Worm (Caenorhabditis elegans) whole organism, mixed stage, embryonic: Measurements from ENCODE around the gene F11C1.9.

ENCODE experiments used
- M03D4.4 ChIP-seq: sonication (generic microtip); optimal IDR thresholded peaks from 2 replicates; lab custom pipeline; 2017; ENCODE audit warnings: mild to moderate bottlenecking, missing genetic modification characterization, missing compliant biosample characterization
- bed-3 ChIP-seq: fragments of 200-800 bp; sonication (Bioruptor generic); optimal IDR thresholded peaks from 3 replicates; lab custom pipeline; 2018; ENCODE audit warnings: mild to moderate bottlenecking, missing genetic modification characterization, moderate library complexity, missing compliant biosample characterization
- ceh-39 ChIP-seq: fragments of 150-350 bp; optimal IDR thresholded peaks from 2 replicates; lab custom pipeline; 2014; ENCODE audit warnings: missing biosample characterization, missing genetic modification characterization
- ceh-43 ChIP-seq: fragments of 200-800 bp; sonication (Bioruptor generic); optimal IDR thresholded peaks from 2 replicates; lab custom pipeline; 2018; ENCODE audit warnings: mild to moderate bottlenecking, missing genetic modification characterization, moderate library complexity, missing compliant biosample characterization
- ceh-83 ChIP-seq: fragments of 200-800 bp; sonication (Bioruptor generic); optimal IDR thresholded peaks from 2 replicates; lab custom pipeline; 2018; ENCODE audit warnings: mild to moderate bottlenecking, missing genetic modification characterization, missing compliant biosample characterization
- drap-1 ChIP-seq: fragments of 200-800 bp; sonication (Bioruptor generic); optimal IDR thresholded peaks from 3 replicates; lab custom pipeline; 2018; ENCODE audit warnings: mild to moderate bottlenecking, missing genetic modification characterization, missing compliant biosample characterization
- elt-1 ChIP-seq: sonication (generic microtip); optimal IDR thresholded peaks from 2 replicates; lab custom pipeline; 2017; ENCODE audit warnings: missing genetic modification characterization, mild to moderate bottlenecking, missing compliant biosample characterization, antibody characterized with exemption, moderate library complexity, borderline replicate concordance; ENCODE audit not compliant: insufficient read depth
- elt-3 ChIP-seq: fragments of 150-350 bp; optimal IDR thresholded peaks from 2 replicates; lab custom pipeline; 2014; ENCODE audit warnings: missing biosample characterization, missing genetic modification characterization
- flh-1 ChIP-seq: fragments of 200-800 bp; sonication (Bioruptor generic); optimal IDR thresholded peaks from 2 replicates; lab custom pipeline; 2018; ENCODE audit warnings: mild to moderate bottlenecking, missing genetic modification characterization, moderate library complexity, missing compliant biosample characterization
- ham-2 ChIP-seq: fragments of 200-800 bp; sonication (Bioruptor generic); optimal IDR thresholded peaks from 2 replicates; lab custom pipeline; 2018; ENCODE audit warnings: mild to moderate bottlenecking, missing genetic modification characterization, missing compliant biosample characterization
- hlh-1 ChIP-seq: fragments of 150-350 bp; optimal IDR thresholded peaks from 2 replicates; lab custom pipeline; 2014; ENCODE audit warnings: missing biosample characterization, missing genetic modification reagents, missing genetic modification characterization
- lin-13 ChIP-seq: fragments of 150-350 bp; optimal IDR thresholded peaks from 2 replicates; lab custom pipeline; 2014; ENCODE audit warnings: missing biosample characterization, missing genetic modification characterization
- lin-32 ChIP-seq: fragments of 200-800 bp; sonication (Bioruptor generic); optimal IDR thresholded peaks from 2 replicates; lab custom pipeline; 2018; ENCODE audit warnings: mild to moderate bottlenecking, missing genetic modification characterization, missing compliant biosample characterization
- lsy-2 ChIP-seq: fragments of 150-350 bp; optimal IDR thresholded peaks from 2 replicates; lab custom pipeline; 2014; ENCODE audit warnings: missing biosample characterization, missing genetic modification characterization
- mab-5 ChIP-seq: fragments of 150-350 bp; optimal IDR thresholded peaks from 2 replicates; lab custom pipeline; 2014; ENCODE audit warnings: missing biosample characterization, missing genetic modification characterization
- mep-1 ChIP-seq: fragments of 150-350 bp; optimal IDR thresholded peaks from 2 replicates; lab custom pipeline; 2017; ENCODE audit warnings: missing biosample characterization, missing genetic modification reagents, missing genetic modification characterization, inconsistent platforms
- mls-2 ChIP-seq: sonication (generic microtip); optimal IDR thresholded peaks from 2 replicates; lab custom pipeline; 2016; ENCODE audit warnings: mild to moderate bottlenecking, missing genetic modification characterization, moderate library complexity, missing compliant biosample characterization
- nhr-12 ChIP-seq: fragments of 150-350 bp; optimal IDR thresholded peaks from 2 replicates; lab custom pipeline; 2014; ENCODE audit warnings: missing biosample characterization, missing genetic modification characterization
- nhr-2 ChIP-seq: fragments of 150-350 bp; optimal IDR thresholded peaks from 2 replicates; lab custom pipeline; 2014; ENCODE audit warnings: missing biosample characterization, missing genetic modification characterization
- nhr-237 ChIP-seq: fragments of 150-350 bp; optimal IDR thresholded peaks from 2 replicates; lab custom pipeline; 2014; ENCODE audit warnings: missing biosample characterization, missing genetic modification characterization
- nhr-76 ChIP-seq: sonication (generic microtip); optimal IDR thresholded peaks from 2 replicates; lab custom pipeline; 2017; ENCODE audit warnings: missing biosample characterization, missing genetic modification characterization
- pha-4 ChIP-seq: fragments of 150-350 bp; optimal IDR thresholded peaks from 2 replicates; lab custom pipeline; 2018; ENCODE audit warnings: missing biosample characterization, missing genetic modification reagents, missing genetic modification characterization
- snpc-4 ChIP-seq: fragments of 150-350 bp; optimal IDR thresholded peaks from 2 replicates; lab custom pipeline; 2014; ENCODE audit warnings: missing biosample characterization, missing genetic modification characterization
- sptf-1 ChIP-seq: sonication (generic microtip); optimal IDR thresholded peaks from 2 replicates; lab custom pipeline; 2017; ENCODE audit warnings: mild to moderate bottlenecking, missing genetic modification characterization, moderate library complexity, missing compliant biosample characterization
- tbx-8 ChIP-seq: fragments of 200-800 bp; sonication (Bioruptor generic); optimal IDR thresholded peaks from 2 replicates; lab custom pipeline; 2018; ENCODE audit warnings: mild to moderate bottlenecking, missing genetic modification characterization, moderate library complexity, missing compliant biosample characterization
- unc-120 ChIP-seq: sonication (generic microtip); optimal IDR thresholded peaks from 2 replicates; lab custom pipeline; 2017; ENCODE audit warnings: missing genetic modification characterization, missing compliant biosample characterization; ENCODE audit not compliant: poor library complexity, severe bottlenecking
- unc-39 ChIP-seq: fragments of 150-350 bp; optimal IDR thresholded peaks from 2 replicates; lab custom pipeline; 2014; ENCODE audit warnings: missing biosample characterization, missing genetic modification characterization
- unc-62 ChIP-seq: fragments of 150-350 bp; optimal IDR thresholded peaks from 2 replicates; lab custom pipeline; 2014; ENCODE audit warnings: missing biosample characterization, missing genetic modification reagents, missing genetic modification characterization
- zip-8 ChIP-seq: fragments of 150-350 bp; optimal IDR thresholded peaks from 2 replicates; lab custom pipeline; 2014; ENCODE audit warnings: missing biosample characterization, missing genetic modification characterization
- ztf-11 ChIP-seq: fragments of 150-350 bp; optimal IDR thresholded peaks from 2 replicates; lab custom pipeline; 2014; ENCODE audit warnings: missing biosample characterization, missing genetic modification characterization

Gene F11C1.9

DNA sequence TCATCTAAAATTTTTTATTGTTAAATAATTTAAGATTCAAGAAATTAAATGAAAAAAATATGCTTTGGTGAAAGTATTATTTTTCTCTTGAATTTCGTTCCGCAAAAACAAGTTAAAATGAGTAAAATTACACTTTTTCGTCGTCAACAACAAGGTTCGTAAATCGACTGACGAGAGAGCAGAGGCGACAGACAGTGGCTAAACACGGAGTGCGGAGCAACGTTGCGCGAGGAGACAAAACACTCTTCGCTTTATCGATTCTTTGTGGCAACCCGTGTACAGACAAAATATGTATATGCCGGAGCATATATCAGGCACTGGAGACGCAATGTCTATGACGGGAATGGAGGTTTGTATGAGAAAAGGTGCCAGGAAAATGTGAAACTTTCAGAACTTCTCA, 11.9 kb upstream of the F11C1.9 start, which contains the start of gene F11C1.7:
F11C1.7 (plus strand) TSS at position 140 of the 400 bp plus-strand sequence.
- TF ChIP-seq pha-4 (tag; lab: Kevin White, UChicago) (peak; percentile 6), mep-1 (peak; percentile 38), ceh-39 (tag; lab: Kevin White, UChicago) (peak; percentile 63), unc-120 (tag; lab: Kevin White, UChicago) (peak; percentile 70), ceh-83 (GFP tag; lab: Kevin White, UChicago) (no peak), lin-32 (no peak), drap-1 (GFP tag; lab: Kevin White, UChicago) (no peak), nhr-12 (tag; lab: Kevin White, UChicago) (no peak)

DNA sequence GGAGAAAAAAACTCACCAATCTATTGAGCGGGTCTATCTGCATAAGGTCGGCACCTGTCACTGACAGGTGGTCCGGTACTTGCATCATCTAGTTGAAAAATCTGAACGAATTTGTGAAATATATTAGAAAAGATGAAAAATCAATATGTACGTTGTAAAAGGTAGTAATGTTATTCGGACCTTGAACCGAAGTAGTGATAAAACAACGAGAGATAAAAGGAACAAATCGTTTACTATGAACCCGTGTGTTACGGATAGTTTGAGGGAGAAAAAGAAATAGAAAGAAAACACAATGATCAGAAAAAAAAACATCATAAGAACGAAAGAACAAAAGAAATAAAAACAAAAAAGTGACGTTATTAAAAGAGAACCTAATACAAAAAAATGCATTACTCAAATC, 9.8 kb upstream of the F11C1.9 start, which contains the start of gene mff-1:
mff-1 (minus strand) TSS at position 101 of the 400 bp plus-strand sequence.
- no peak for TF ChIP-seq nhr-76 (tag; lab: Kevin White, UChicago)
- TF ChIP-seq mep-1 = no peak
- TF ChIP-seq nhr-2 (tag; lab: Kevin White, UChicago) = peak; percentile 87
- TF ChIP-seq, all 35 proteins: peak for 1

DNA sequence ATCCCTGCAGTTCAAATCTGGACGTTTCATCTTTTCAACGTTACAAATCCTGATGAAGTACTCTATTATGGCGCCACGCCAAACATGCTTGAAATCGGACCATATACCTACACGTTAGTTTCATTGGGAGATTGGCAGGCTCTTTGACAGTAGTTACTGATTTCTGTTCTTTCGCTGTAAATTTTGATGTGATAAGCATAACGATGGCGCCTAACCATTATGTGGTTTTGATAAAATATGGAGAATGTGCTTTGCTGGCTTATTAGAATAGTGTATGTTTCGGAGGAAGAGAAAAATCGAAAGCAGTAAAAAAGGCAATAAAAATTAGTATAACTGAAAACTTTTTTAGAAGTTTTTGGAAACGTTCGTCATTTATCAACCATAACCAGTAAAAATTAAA, 5.4 kb upstream of the F11C1.9 start:
- no peak for TF ChIP-seq lin-13 (tag; lab: Kevin White, UChicago)
- TF ChIP-seq ham-2 (GFP tag; lab: Kevin White, UChicago) = no peak
- no peak for TF ChIP-seq mab-5 (tag; lab: Kevin White, UChicago)
- TF ChIP-seq unc-62 = no peak
- TF ChIP-seq mls-2 = no peak
- no peak for TF ChIP-seq zip-8 (tag; lab: Kevin White, UChicago)
- no peak for TF ChIP-seq lsy-2 (tag; lab: Kevin White, UChicago)
- TF ChIP-seq flh-1 (GFP tag; lab: Kevin White, UChicago) = no peak
- TF ChIP-seq elt-3 (tag; lab: Kevin White, UChicago) = no peak
- TF ChIP-seq nhr-237 (tag; lab: Kevin White, UChicago) = no peak
- no peak for TF ChIP-seq pha-4 (tag; lab: Kevin White, UChicago)
- TF ChIP-seq lin-32 = no peak

DNA sequence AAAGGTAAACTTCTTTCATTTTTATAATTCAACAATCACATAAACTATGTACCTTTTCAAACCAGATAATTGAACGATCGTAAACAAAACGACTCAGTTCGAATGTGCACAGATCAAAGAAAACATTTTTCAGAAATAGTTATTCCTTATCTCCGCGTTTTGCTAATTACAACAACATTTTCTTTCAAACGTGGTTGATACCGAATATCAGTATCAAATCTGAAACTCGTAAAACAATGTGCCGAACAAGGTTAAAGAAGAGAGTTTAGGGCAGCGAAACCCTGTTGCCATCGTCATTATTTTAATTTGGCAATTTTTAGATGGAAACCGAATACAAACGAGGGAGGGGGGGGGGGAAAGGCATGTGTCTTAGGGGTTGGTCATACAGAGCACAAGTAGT, 4.0 kb upstream of the F11C1.9 start, which contains the start of gene scav-4:
scav-4 (plus strand) TSS at position 383 of the 400 bp plus-strand sequence.
- TF ChIP-seq bed-3 (GFP tag; lab: Kevin White, UChicago) (no peak), lin-13 (tag; lab: Kevin White, UChicago) (no peak), unc-39 (tag; lab: Kevin White, UChicago) (no peak), ztf-11 (tag; lab: Kevin White, UChicago) (no peak), pha-4 (tag; lab: Kevin White, UChicago) (no peak), mab-5 (tag; lab: Kevin White, UChicago) (no peak), mep-1 (no peak), nhr-12 (tag; lab: Kevin White, UChicago) (no peak), tbx-8 (GFP tag; lab: Kevin White, UChicago) (no peak), mls-2 (no peak), hlh-1 (tag; lab: Kevin White, UChicago) (no peak), elt-1 (no peak), elt-3 (tag; lab: Kevin White, UChicago) (no peak), sptf-1 (tag; lab: Kevin White, UChicago) (no peak)

DNA sequence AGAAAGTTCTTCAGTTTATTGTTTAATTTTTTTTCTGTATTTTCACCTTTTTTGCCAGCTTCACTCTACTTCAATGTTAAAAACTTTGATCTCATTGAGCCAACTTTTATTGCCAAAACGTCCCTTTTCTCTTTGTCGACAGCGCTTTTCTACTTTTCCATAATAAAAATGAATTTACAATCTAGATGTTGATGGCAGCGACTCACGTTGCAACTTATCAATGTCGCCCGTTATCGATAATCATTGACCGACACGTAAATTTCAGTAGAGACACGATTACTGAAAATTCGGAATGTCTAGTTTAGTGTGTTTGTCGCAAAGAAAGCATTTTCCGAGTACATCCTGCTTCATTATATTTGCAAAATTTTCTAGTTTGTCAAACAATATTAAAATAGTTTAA, 2.4 kb upstream of the F11C1.9 start:
- no peak for TF ChIP-seq nhr-12 (tag; lab: Kevin White, UChicago)
- TF ChIP-seq ham-2 (GFP tag; lab: Kevin White, UChicago) = no peak
- no peak for TF ChIP-seq elt-3 (tag; lab: Kevin White, UChicago)
- no peak for TF ChIP-seq snpc-4 (tag; lab: Kevin White, UChicago)
- TF ChIP-seq M03D4.4 (tag; lab: Kevin White, UChicago) = no peak

DNA sequence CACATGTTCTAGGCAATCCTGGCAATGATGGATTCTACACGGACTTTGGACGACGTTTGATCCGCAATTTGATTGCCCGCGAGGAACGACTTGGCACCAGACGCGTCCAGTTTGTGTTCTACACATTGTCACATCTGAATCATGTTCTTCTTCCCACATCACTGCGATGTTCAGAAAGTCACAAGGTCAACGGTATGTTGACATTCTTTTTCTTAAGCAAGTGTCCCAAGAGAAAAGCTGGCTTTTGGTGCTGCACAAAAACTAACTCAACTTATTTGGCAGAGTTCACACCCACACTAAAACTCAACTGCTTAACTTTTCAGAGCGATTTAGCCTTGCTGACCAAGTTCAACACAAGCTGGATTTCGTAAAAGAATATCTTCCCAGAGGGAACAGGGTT, 1.2 kb upstream of the F11C1.9 start:
- TF ChIP-seq elt-1 (no peak), bed-3 (GFP tag; lab: Kevin White, UChicago) (no peak), zip-8 (tag; lab: Kevin White, UChicago) (no peak), mls-2 (no peak), unc-120 (tag; lab: Kevin White, UChicago) (no peak), ceh-43 (no peak), lsy-2 (tag; lab: Kevin White, UChicago) (no peak), nhr-76 (tag; lab: Kevin White, UChicago) (no peak), hlh-1 (tag; lab: Kevin White, UChicago) (no peak), sptf-1 (tag; lab: Kevin White, UChicago) (no peak)
